Fruit fly (Drosophila melanogaster): Measurements from ENCODE around the gene CG17477.
A peak's percentile ranks its signal among the peaks of the same experiment; 100 is the strongest.

CG17477 gene

DNA sequence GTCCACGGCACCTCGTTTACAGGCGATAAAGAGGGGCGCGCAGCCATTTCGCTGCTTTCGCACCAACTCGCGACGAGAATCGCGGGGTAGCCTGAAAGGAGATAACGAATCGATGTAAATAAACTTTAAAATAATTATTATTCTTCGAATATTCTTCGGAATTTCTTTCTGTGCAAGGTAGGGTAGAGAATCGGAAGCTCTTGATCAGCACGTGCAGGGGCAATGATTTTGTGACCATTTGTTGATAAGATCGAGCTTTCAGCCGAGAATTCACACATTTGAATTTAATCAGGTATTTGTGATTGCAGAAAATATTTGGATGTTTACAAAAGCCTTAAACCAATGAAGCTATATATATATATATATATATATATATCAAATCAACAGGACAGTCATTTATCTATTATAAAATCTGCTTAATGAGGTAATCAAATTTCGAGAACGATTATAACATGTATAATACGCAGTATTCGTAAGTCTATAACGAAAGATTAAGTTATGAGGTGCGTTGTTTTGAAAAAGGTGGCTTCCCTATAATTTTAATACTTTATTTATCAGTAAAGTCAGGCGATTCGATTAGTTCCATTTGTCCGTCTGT lies 21.0 kb upstream of the CG17477 start:
- TF ChIP-seq Clk (GFP tag; optimal IDR thresholded peaks at IDR 0.05) (no peak), CG7101 (tag; optimal IDR thresholded peaks at IDR 0.05) (peak; percentile 7), Mnt (GFP tag; optimal IDR thresholded peaks at IDR 0.05) (peak; percentile 43)

DNA sequence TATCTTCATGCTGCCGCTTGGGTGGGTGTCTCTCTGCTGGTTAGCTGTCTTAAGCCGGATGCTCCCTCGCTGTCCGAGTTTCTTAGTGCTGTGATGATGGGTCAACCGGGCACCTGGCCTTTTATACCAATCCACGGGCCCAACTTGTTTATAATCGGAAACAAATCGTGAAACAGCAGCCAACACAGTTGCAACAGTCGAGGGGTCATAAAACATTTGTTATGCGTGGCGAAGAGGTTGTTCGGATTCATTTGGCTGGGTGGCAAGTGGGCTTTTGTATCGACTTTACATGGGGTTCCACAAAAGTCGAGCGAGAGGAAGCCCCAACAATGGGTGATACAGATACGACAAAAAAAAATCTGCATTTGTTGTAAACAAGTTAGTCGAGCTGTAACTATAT lies 15.6 kb upstream of the CG17477 start, which contains the start of gene TwdlW:
TSS of gene TwdlW (minus strand) at position 101 of the 400 bp plus-strand sequence.
- TF ChIP-seq toe (GFP tag; optimal IDR thresholded peaks at IDR 0.05) (no peak), Clk (GFP tag; optimal IDR thresholded peaks at IDR 0.05) (no peak), ovo (GFP tag; optimal IDR thresholded peaks at IDR 0.05) (no peak), CG7101 (tag; optimal IDR thresholded peaks at IDR 0.05) (no peak), kay (GFP tag; ENCODE audit: borderline replicate concordance) (no peak)

DNA sequence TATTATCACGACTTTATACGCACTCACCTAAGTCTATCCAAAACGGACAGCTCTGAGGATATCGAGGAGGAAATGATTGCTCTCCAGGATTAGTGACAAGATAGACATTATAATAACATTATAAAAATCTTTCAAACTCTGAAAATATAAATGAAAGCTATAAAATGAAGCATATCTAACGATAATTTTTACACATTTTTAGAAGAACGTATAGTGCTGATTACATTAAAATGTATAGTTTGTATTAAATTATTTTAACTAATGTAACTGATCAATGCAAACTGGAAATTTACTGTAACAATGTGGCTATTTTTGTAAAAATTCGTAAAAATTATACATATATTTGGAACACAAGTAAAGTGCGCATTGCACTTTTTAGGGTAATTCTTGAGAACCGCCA lies 12.0 kb upstream of the CG17477 start, which contains the start of gene CG5265:
TSS of gene CG5265 (plus strand) at position 301 of the 400 bp plus-strand sequence.
- TF ChIP-seq toe (GFP tag; optimal IDR thresholded peaks at IDR 0.05) = no peak
- no peak for TF ChIP-seq Clk (GFP tag; optimal IDR thresholded peaks at IDR 0.05)
- no peak for TF ChIP-seq Mnt (GFP tag; optimal IDR thresholded peaks at IDR 0.05)
- no peak for TF ChIP-seq Hr96 (GFP tag; optimal IDR thresholded peaks at IDR 0.05)
- no peak for TF ChIP-seq cnc (optimal IDR thresholded peaks at IDR 0.05)
- no peak for TF ChIP-seq tj (GFP tag; optimal IDR thresholded peaks at IDR 0.05)
- TF ChIP-seq CG33017 (tag; optimal IDR thresholded peaks at IDR 0.05) = no peak
- no peak for TF ChIP-seq Crg-1 (GFP tag; optimal IDR thresholded peaks at IDR 0.05)
- no peak for TF ChIP-seq CG12768 (GFP tag; optimal IDR thresholded peaks at IDR 0.05)
- TF ChIP-seq CG1620 (GFP tag; optimal IDR thresholded peaks at IDR 0.05) = no peak
- TF ChIP-seq CG7101 (tag; optimal IDR thresholded peaks at IDR 0.05) = no peak
- TF ChIP-seq CG7045 (GFP tag; optimal IDR thresholded peaks at IDR 0.05) = no peak
- no peak for TF ChIP-seq CG11617 (GFP tag; optimal IDR thresholded peaks at IDR 0.05)

DNA sequence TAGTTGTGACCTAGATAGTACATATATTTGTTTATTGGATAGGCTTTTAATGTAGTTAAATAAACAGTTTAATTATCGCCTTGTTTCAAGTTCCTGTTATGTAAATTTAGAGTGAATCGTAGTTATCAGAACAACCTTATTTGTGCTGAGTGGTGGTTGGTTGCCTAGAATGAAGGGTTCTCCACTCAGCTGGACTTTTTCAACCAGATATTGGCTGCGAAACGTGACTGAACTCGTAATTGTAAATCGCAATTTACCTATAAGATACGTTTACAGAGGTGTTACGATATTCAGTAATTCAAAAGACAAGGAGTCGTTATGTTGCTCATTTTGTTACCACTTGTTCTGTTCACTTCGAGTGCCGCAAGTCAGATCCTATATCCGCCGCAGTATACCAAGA lies 10.9 kb upstream of the CG17477 start, which contains the start of gene CG5255:
TSS of gene CG5255 (plus strand) at position 301 of the 400 bp plus-strand sequence.
- TF ChIP-seq Hr96 (GFP tag; optimal IDR thresholded peaks at IDR 0.05) (no peak), Mnt (GFP tag; optimal IDR thresholded peaks at IDR 0.05) (no peak), CG5204 (GFP tag; optimal IDR thresholded peaks at IDR 0.05) (no peak), CG7101 (tag; optimal IDR thresholded peaks at IDR 0.05) (no peak)

DNA sequence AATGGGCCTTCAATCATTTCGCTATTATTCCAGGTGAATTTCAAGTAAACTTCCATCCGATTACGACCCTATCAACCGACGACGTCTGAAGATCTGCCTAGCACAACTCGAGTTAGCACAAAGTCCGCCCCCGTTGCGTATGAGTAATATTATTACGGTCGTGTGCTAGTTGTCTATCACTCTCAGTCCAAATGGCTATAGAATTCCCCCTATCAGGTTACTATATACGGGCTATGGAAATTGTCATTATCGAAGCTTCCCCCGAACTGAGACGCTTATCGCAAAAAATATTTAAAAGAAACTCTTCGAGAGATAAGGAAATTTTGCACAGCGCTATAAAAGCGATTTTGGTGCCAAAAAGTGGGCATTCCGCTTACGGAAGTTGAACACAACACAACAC lies 9.0 kb upstream of the CG17477 start, which contains the start of gene CG5246:
TSS of gene CG5246 (plus strand) at position 365 of the 400 bp plus-strand sequence.
- TF ChIP-seq cnc (optimal IDR thresholded peaks at IDR 0.05) (no peak), kay (GFP tag; ENCODE audit: borderline replicate concordance) (peak; percentile 52), Hr96 (GFP tag; optimal IDR thresholded peaks at IDR 0.05) (peak; percentile 1)

DNA sequence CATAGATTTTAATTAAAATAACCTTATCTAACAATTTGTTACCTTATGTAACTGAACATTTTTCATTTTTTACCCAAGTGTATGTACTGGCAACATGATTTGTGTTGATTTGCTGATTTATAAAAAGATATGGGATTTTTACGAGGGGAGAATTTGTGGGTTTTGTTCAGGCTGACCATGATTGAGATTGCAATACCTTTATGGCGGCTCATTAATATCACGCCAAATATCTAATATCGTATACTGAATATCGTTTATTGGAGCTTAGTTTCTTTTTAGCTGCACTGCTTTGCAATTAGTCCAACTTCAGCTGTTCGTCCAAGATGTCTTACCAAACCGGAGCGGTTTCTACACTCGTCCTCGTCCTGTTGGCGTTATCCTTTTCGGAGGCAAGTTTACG lies 7.2 kb upstream of the CG17477 start, which contains the start of gene CG31267:
TSS of gene CG31267 (plus strand) at position 301 of the 400 bp plus-strand sequence.
- TF ChIP-seq toe (GFP tag; optimal IDR thresholded peaks at IDR 0.05) (no peak), CG1620 (GFP tag; optimal IDR thresholded peaks at IDR 0.05) (no peak), CG7045 (GFP tag; optimal IDR thresholded peaks at IDR 0.05) (no peak), CG5204 (GFP tag; optimal IDR thresholded peaks at IDR 0.05) (no peak), Mnt (GFP tag; optimal IDR thresholded peaks at IDR 0.05) (no peak), kay (GFP tag; ENCODE audit: borderline replicate concordance) (no peak), tj (GFP tag; optimal IDR thresholded peaks at IDR 0.05) (no peak), Clk (GFP tag; optimal IDR thresholded peaks at IDR 0.05) (no peak), ovo (GFP tag; optimal IDR thresholded peaks at IDR 0.05) (no peak), cnc (optimal IDR thresholded peaks at IDR 0.05) (no peak), Hr96 (GFP tag; optimal IDR thresholded peaks at IDR 0.05) (no peak)

DNA sequence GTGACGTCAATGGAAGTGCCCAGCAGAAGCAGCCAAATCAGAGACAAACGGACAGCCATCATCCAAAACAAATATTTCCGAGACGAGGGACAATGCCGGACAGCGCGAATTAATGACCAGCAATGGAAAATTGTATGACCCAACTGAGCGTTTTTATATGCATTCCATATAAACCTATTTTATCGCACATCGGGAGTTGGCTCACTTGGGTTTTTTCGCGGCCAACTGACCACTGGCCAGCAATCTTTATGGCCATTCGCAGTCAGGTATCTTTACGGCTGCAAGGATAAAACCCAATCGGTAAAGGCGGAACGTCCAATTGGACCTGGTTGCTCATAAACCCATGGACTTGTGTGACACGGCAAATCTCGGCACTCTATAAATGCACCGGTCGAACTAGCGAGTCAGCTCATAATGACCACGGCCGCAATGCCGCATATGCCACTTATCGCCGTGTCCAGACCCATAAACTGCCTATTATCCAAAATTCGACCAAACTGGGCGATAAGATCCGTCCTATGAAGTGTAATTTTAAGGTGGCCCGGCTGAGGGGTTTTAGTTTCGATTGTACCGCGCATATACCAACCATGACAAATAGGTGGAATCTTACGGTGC lies 5.5 kb upstream of the CG17477 start, which contains the start of the genes CG4053 and CG31266:
TSS of gene CG4053 (minus strand) at position 101 of the 615 bp plus-strand sequence.
TSS of gene CG31266 (plus strand) at position 565 of the 615 bp plus-strand sequence.
- TF ChIP-seq Crg-1 (GFP tag; optimal IDR thresholded peaks at IDR 0.05) (no peak), Mnt (GFP tag; optimal IDR thresholded peaks at IDR 0.05) (no peak), Clk (GFP tag; optimal IDR thresholded peaks at IDR 0.05) (no peak), CG5204 (GFP tag; optimal IDR thresholded peaks at IDR 0.05) (no peak), toe (GFP tag; optimal IDR thresholded peaks at IDR 0.05) (no peak), CG12768 (GFP tag; optimal IDR thresholded peaks at IDR 0.05) (no peak), tj (GFP tag; optimal IDR thresholded peaks at IDR 0.05) (no peak), CG1620 (GFP tag; optimal IDR thresholded peaks at IDR 0.05) (no peak), cic (GFP tag; optimal IDR thresholded peaks at IDR 0.05) (no peak), CG7045 (GFP tag; optimal IDR thresholded peaks at IDR 0.05) (no peak), cnc (optimal IDR thresholded peaks at IDR 0.05) (no peak), CG11617 (GFP tag; optimal IDR thresholded peaks at IDR 0.05) (no peak), Hr96 (GFP tag; optimal IDR thresholded peaks at IDR 0.05) (no peak), ovo (GFP tag; optimal IDR thresholded peaks at IDR 0.05) (no peak), CG14711 (tag; optimal IDR thresholded peaks at IDR 0.05) (no peak)

DNA sequence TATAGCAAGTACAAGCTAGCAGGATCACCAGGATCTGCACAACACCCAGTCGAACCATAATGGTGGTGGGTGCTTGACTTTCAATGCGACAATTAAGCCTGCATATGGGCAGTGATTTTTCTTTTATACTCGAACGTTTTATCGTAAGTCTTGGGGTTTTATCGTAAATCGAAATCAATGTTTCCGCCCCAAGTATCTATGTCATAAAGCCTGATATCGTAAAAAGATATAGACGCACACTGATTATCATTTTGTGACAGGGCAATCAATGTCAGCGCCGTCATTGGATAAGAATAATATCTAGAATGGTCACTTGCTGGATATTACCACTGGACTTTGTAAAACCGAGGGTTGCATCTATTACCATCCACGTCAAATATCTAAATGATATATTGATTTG lies 3.6 kb upstream of the CG17477 start, which contains the start of gene CG17475:
TSS of gene CG17475 (minus strand) at position 101 of the 400 bp plus-strand sequence.
- no peak for TF ChIP-seq toe (GFP tag; optimal IDR thresholded peaks at IDR 0.05)
- TF ChIP-seq cnc (optimal IDR thresholded peaks at IDR 0.05) = no peak
- no peak for TF ChIP-seq pad (GFP tag; optimal IDR thresholded peaks at IDR 0.05)
- no peak for TF ChIP-seq CG14711 (tag; optimal IDR thresholded peaks at IDR 0.05)
- TF ChIP-seq bab1 (GFP tag; optimal IDR thresholded peaks at IDR 0.05) = no peak
- no peak for TF ChIP-seq CG5204 (GFP tag; optimal IDR thresholded peaks at IDR 0.05)
- TF ChIP-seq cic (GFP tag; optimal IDR thresholded peaks at IDR 0.05) = no peak
- no peak for TF ChIP-seq tj (GFP tag; optimal IDR thresholded peaks at IDR 0.05)
- no peak for TF ChIP-seq Mnt (GFP tag; optimal IDR thresholded peaks at IDR 0.05)
- TF ChIP-seq Clk (GFP tag; optimal IDR thresholded peaks at IDR 0.05) = no peak
- TF ChIP-seq CG11617 (GFP tag; optimal IDR thresholded peaks at IDR 0.05) = no peak
- no peak for TF ChIP-seq Hr96 (GFP tag; optimal IDR thresholded peaks at IDR 0.05)
- TF ChIP-seq CG7045 (GFP tag; optimal IDR thresholded peaks at IDR 0.05) = no peak
- TF ChIP-seq CG12768 (GFP tag; optimal IDR thresholded peaks at IDR 0.05) = no peak

Data from whole organism, adult.